Fruit fly (Drosophila melanogaster): Measurements from ENCODE around the gene Aladin.
A peak's percentile ranks its signal among the peaks of the same experiment; 100 is the strongest.

Gene Aladin

dm6 chrX:9297661-9298433 lies 24.6 kb downstream of the Aladin start (continued):
- TF ChIP-seq crp (GFP tag; optimal IDR thresholded peaks at IDR 0.05) (no peak), CG7928 (GFP tag; optimal IDR thresholded peaks at IDR 0.05) (no peak), Ets65A (GFP tag) (peak; percentile 25), YL-1 (GFP tag; optimal IDR thresholded peaks at IDR 0.05) (no peak), Dek (tag; optimal IDR thresholded peaks at IDR 0.05) (no peak), chm (GFP tag; IDR thresholded peaks at IDR 0.05) (no peak), Fer3 (tag; optimal IDR thresholded peaks at IDR 0.05) (no peak), zfh2 (GFP tag; optimal IDR thresholded peaks at IDR 0.05) (peak; percentile 24), CG7786 (GFP tag; optimal IDR thresholded peaks at IDR 0.05) (no peak), CG4854 (GFP tag; optimal IDR thresholded peaks at IDR 0.05) (no peak), D19B (GFP tag; optimal IDR thresholded peaks at IDR 0.05) (peak; percentile 53), nerfin-2 (GFP tag; IDR thresholded peaks at IDR 0.05; ENCODE audit: partially characterized antibody) (no peak), Adf1 (GFP tag; IDR thresholded peaks at IDR 0.05) (no peak), Hr51 (GFP tag; optimal IDR thresholded peaks at IDR 0.05) (peak in 1 of 2 experiments; percentile 30), wek (GFP tag; optimal IDR thresholded peaks at IDR 0.05) (no peak), CG3281 (GFP tag; optimal IDR thresholded peaks at IDR 0.05) (peak; percentile 24), sim (GFP tag; IDR thresholded peaks at IDR 0.05) (no peak), CG17359 (tag; optimal IDR thresholded peaks at IDR 0.05) (no peak), gem (tag; optimal IDR thresholded peaks at IDR 0.05) (peak; percentile 53), sr (GFP tag; IDR thresholded peaks at IDR 0.05) (no peak), hkb (optimal IDR thresholded peaks at IDR 0.05) (no peak), hkb (GFP tag; IDR thresholded peaks at IDR 0.05) (no peak), ind (GFP tag; optimal IDR thresholded peaks at IDR 0.05) (no peak), Dip3 (GFP tag; optimal IDR thresholded peaks at IDR 0.05) (peak; percentile 4), grau (tag; optimal IDR thresholded peaks at IDR 0.05) (peak; percentile 43), Dfd (GFP tag; optimal IDR thresholded peaks at IDR 0.05) (no peak), Meics (GFP tag; optimal IDR thresholded peaks at IDR 0.05) (peak; percentile 32), seq (GFP tag; IDR thresholded peaks at IDR 0.05) (no peak), ATbp (GFP tag; optimal IDR thresholded peaks at IDR 0.05) (no peak), sug (tag; optimal IDR thresholded peaks at IDR 0.05) (no peak), trh (GFP tag; optimal IDR thresholded peaks at IDR 0.05) (no peak), cad (GFP tag; optimal IDR thresholded peaks at IDR 0.05) (no peak), lilli (GFP tag; optimal IDR thresholded peaks at IDR 0.05) (peak; percentile 25), CG13894 (tag; optimal IDR thresholded peaks at IDR 0.05) (peak; percentile 89), Sox100B (GFP tag; optimal IDR thresholded peaks at IDR 0.05) (peak; percentile 2), NFAT (GFP tag; IDR thresholded peaks at IDR 0.05) (0 out of 2 replicates have a peak, but pooled peaks have one; percentile 14), CG13296 (GFP tag; optimal IDR thresholded peaks at IDR 0.05) (no peak), zf30C (GFP tag; optimal IDR thresholded peaks at IDR 0.05) (no peak), tap (tag; optimal IDR thresholded peaks at IDR 0.05) (no peak), CG1792 (GFP tag; optimal IDR thresholded peaks at IDR 0.05) (no peak), CG8765 (GFP tag; IDR thresholded peaks at IDR 0.05) (no peak), CG15269 (tag; optimal IDR thresholded peaks at IDR 0.05) (peak; percentile 36), Dip2 (GFP tag; IDR thresholded peaks at IDR 0.05) (no peak), phol (tag; optimal IDR thresholded peaks at IDR 0.05) (no peak), ab (GFP tag; optimal IDR thresholded peaks at IDR 0.05) (no peak), CG3995 (GFP tag; optimal IDR thresholded peaks at IDR 0.05) (no peak), schlank (tag; optimal IDR thresholded peaks at IDR 0.05) (no peak), CG13123 (GFP tag; optimal IDR thresholded peaks at IDR 0.05) (no peak), gfzf (GFP tag; optimal IDR thresholded peaks at IDR 0.05) (no peak), Fer2 (tag; optimal IDR thresholded peaks at IDR 0.05) (no peak)
